Fruit fly (Drosophila melanogaster): ENCODE data around the gene CG11586.
A peak's percentile ranks its signal among the peaks of the same experiment; 100 is the strongest.

The CG11586 gene

dm6 chr3L:4277796-4278195 is 15.5 kb upstream of the CG11586 start, which contains the start of gene Ctl1:
TSS of gene Ctl1 (plus strand) at chr3L:4277962.
- TF ChIP-seq CG1603 (tag; optimal IDR thresholded peaks at IDR 0.05) (peak; percentile 24), CG2116 (GFP tag; optimal IDR thresholded peaks at IDR 0.05) (peak; percentile 11), slp2 (GFP tag; optimal IDR thresholded peaks at IDR 0.05) (no peak), CG15601 (tag; optimal IDR thresholded peaks at IDR 0.05) (peak; percentile 20), CG3847 (GFP tag; IDR thresholded peaks at IDR 0.05) (peak; percentile 26; the same call in 1 of the 2 replicates), CG4617 (GFP tag; optimal IDR thresholded peaks at IDR 0.05; ENCODE audit: borderline replicate concordance) (peak; percentile 43), MBD-R2 (GFP tag; IDR thresholded peaks at IDR 0.05) (peak; percentile 43; the same call in 1 of the 2 replicates), CG9797 (GFP tag; optimal IDR thresholded peaks at IDR 0.05) (peak; percentile 84), abd-A (tag; optimal IDR thresholded peaks at IDR 0.05) (no peak), tx (GFP tag; optimal IDR thresholded peaks at IDR 0.05) (no peak), BEAF-32 (GFP tag; optimal IDR thresholded peaks at IDR 0.05) (peak; percentile 11), slou (GFP tag; optimal IDR thresholded peaks at IDR 0.05) (no peak), Poxn (GFP tag; IDR thresholded peaks at IDR 0.05) (no peak), esg (GFP tag; conservative IDR thresholded peaks at IDR 0.05) (no peak), CG11504 (tag; optimal IDR thresholded peaks at IDR 0.05) (no peak), pan (optimal IDR thresholded peaks at IDR 0.05) (no peak), pan (GFP tag; optimal IDR thresholded peaks at IDR 0.05 in 1 of 2, IDR thresholded peaks at IDR 0.05 in 1 of 2) (no peak), Med (GFP tag) (peak; percentile 55), CG15479 (GFP tag; optimal IDR thresholded peaks at IDR 0.05) (peak; percentile 5), Opbp (GFP tag; IDR thresholded peaks at IDR 0.05; ENCODE audit: partially characterized antibody) (no peak), MESR4 (GFP tag; optimal IDR thresholded peaks at IDR 0.05) (peak; percentile 34), chm (GFP tag; IDR thresholded peaks at IDR 0.05) (no peak), corto (GFP tag; optimal IDR thresholded peaks at IDR 0.05) (no peak), CG14710 (tag; optimal IDR thresholded peaks at IDR 0.05) (peak; percentile 12), CG4360 (GFP tag; IDR thresholded peaks at IDR 0.05) (peak; percentile 90), sens (GFP tag) (peak; percentile 84), CG8089 (GFP tag; optimal IDR thresholded peaks at IDR 0.05) (no peak), CG10267 (tag; optimal IDR thresholded peaks at IDR 0.05) (peak; percentile 26), pros (GFP tag; optimal IDR thresholded peaks at IDR 0.05) (no peak), trem (tag; optimal IDR thresholded peaks at IDR 0.05) (peak; percentile 42), CG14050 (GFP tag; IDR thresholded peaks at IDR 0.05) (no peak), CG8281 (tag; optimal IDR thresholded peaks at IDR 0.05) (peak; percentile 16), CG12659 (GFP tag; optimal IDR thresholded peaks at IDR 0.05) (peak; percentile 13), pzg (GFP tag; optimal IDR thresholded peaks at IDR 0.05) (peak; percentile 62), CTCF (GFP tag; optimal IDR thresholded peaks at IDR 0.05) (no peak), CG15514 (GFP tag; optimal IDR thresholded peaks at IDR 0.05) (peak; percentile 51), sisA (GFP tag; IDR thresholded peaks at IDR 0.05) (no peak), HmgZ (tag; optimal IDR thresholded peaks at IDR 0.05) (peak; percentile 31), Dp (GFP tag; optimal IDR thresholded peaks at IDR 0.05) (peak; percentile 91), Ravus (GFP tag; IDR thresholded peaks at IDR 0.05) (no peak), tll (GFP tag; optimal IDR thresholded peaks at IDR 0.05) (no peak), CG1832 (GFP tag; optimal IDR thresholded peaks at IDR 0.05) (no peak), Lim3 (GFP tag; IDR thresholded peaks at IDR 0.05) (no peak), pnt (GFP tag; optimal IDR thresholded peaks at IDR 0.05) (no peak), E2f2 (GFP tag; IDR thresholded peaks at IDR 0.05) (peak; percentile 95), gfzf (GFP tag; optimal IDR thresholded peaks at IDR 0.05) (peak; percentile 88), Sin3A (optimal IDR thresholded peaks at IDR 0.05) (peak; percentile 19), gce (GFP tag; IDR thresholded peaks at IDR 0.05) (no peak), CG6254 (GFP tag; optimal IDR thresholded peaks at IDR 0.05) (no peak), jigr1 (GFP tag; IDR thresholded peaks at IDR 0.05) (no peak), btn (GFP tag; optimal IDR thresholded peaks at IDR 0.05) (no peak), cad (GFP tag; optimal IDR thresholded peaks at IDR 0.05) (no peak)

Measured in whole organism, embryonic.